Worm (Caenorhabditis elegans) whole organism, young adult: ENCODE data around the gene ZC250.2.

Experiments
- B0019.2 ChIP-seq: fragments of 200-800 bp; sonication (Bioruptor generic); conservative IDR thresholded peaks from 2 replicates; pipeline ENCODE4 v1.3.6; 2022; ENCODE audit warnings: missing genetic modification reagents, missing genetic modification characterization, missing compliant biosample characterization
- ama-1 ChIP-seq, 3 experiments: fragments of 150-350 bp in 1 of 3; sonication (generic microtip) in 2 of 3; optimal IDR thresholded peaks; 2 replicates each; lab custom pipeline; 2014 to 2018; ENCODE audit warnings: missing biosample characterization in 2 of 3, missing genetic modification characterization in 2 of 3, missing genetic modification reagents in 2 of 3
- efl-1 ChIP-seq: fragments of 150-350 bp; optimal IDR thresholded peaks from 2 replicates; lab custom pipeline; 2014; ENCODE audit warnings: missing biosample characterization, missing genetic modification reagents, missing genetic modification characterization
- rec-8 ChIP-seq, 2 experiments: sonication (generic microtip); optimal IDR thresholded peaks; 2 replicates each; lab custom pipeline; 2016; ENCODE audit warnings: mild to moderate bottlenecking in 2 of 2, missing genetic modification characterization in 2 of 2, missing genetic modification reagents in 2 of 2, missing genotype in 2 of 2, missing biosample characterization in 1 of 2, missing compliant biosample characterization in 1 of 2, moderate library complexity in 1 of 2
- snpc-4 ChIP-seq, 5 experiments: fragments of 150-350 bp in 1 of 5; sonication (generic microtip) in 4 of 5; optimal IDR thresholded peaks; 2 replicates each; lab custom pipeline; 2014 to 2018; ENCODE audit warnings: missing genetic modification characterization in 5 of 5, missing biosample characterization in 3 of 5, antibody characterized with exemption in 2 of 5, mild to moderate bottlenecking in 2 of 5, missing compliant biosample characterization in 2 of 5, missing genotype in 2 of 5, moderate library complexity in 2 of 5, missing genetic modification reagents in 1 of 5

DNA sequence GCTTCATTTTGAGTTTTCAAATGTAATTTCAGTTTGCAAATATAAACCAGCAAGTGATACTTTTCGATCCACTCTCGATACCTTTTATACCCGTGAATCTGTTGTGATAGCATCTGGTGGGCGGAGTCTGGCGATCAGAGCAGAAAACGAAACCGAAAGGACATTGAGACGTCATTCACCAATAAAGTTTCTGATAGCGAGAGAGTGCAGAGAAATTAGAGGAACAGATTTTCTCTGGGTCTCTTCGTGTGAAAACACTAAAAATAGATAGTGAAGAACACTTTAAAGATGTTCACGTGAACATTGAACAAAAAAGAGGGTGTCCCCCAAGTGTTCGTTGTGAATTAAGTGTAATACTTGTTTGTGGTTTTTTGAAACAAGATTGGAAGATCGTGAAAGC, 28.3 kb upstream of the ZC250.2 start, which contains the start of gene pgph-3:
- TF ChIP-seq snpc-4 (GFP tag; optimal IDR thresholded peaks at IDR 0.05; lab: Kevin White, UChicago) (no peak), snpc-4 (tag; optimal IDR thresholded peaks at IDR 0.05; lab: Kevin White, UChicago) (no peak), efl-1 (GFP tag; lab: Kevin White, UChicago) (no peak), ama-1 (optimal IDR thresholded peaks at IDR 0.05; lab: Kevin White, UChicago) (no peak), ama-1 (GFP tag; optimal IDR thresholded peaks at IDR 0.05; lab: Kevin White, UChicago) (no peak), B0019.2 (GFP tag; lab: Robert Waterston, UW) (no peak), rec-8 (tag; optimal IDR thresholded peaks at IDR 0.05; lab: Kevin White, UChicago) (no peak)
